Fruit fly (Drosophila melanogaster) whole organism, embryonic: Measurements from ENCODE around the gene Arp2.

Source experiments
- BEAF-32 ChIP-seq: fragments of 200-800 bp; sonication (Bioruptor generic); optimal IDR thresholded peaks from 3 replicates; lab custom pipeline; 2017; ENCODE audit warnings: missing biosample characterization, missing genetic modification characterization, mild to moderate bottlenecking, moderate library complexity, missing genetic modification reagents
- CG11456 ChIP-seq: fragments of 200-800 bp; sonication (Bioruptor generic); IDR thresholded peaks from 3 replicates; pipeline ENCODE4 v1.3.6; 2022; ENCODE audit warnings: missing biosample characterization, missing genetic modification characterization
- CG12071 ChIP-seq: fragments of 200-800 bp; sonication (Bioruptor generic); optimal IDR thresholded peaks from 3 replicates; lab custom pipeline; 2018; ENCODE audit warnings: missing biosample characterization, mild to moderate bottlenecking, missing genetic modification characterization
- CG15269 ChIP-seq: fragments of 200-800 bp; sonication (Bioruptor generic); optimal IDR thresholded peaks from 2 replicates; lab custom pipeline; 2018; ENCODE audit warnings: missing biosample characterization, mild to moderate bottlenecking, missing genetic modification characterization, moderate library complexity
- CG15514 ChIP-seq: fragments of 200-800 bp; sonication (Bioruptor generic); optimal IDR thresholded peaks from 3 replicates; lab custom pipeline; 2017; ENCODE audit warnings: missing biosample characterization, missing genetic modification characterization, mild to moderate bottlenecking, moderate library complexity, missing genetic modification reagents
- CG15696 ChIP-seq: fragments of 200-800 bp; sonication (Bioruptor generic); optimal IDR thresholded peaks from 2 replicates; lab custom pipeline; 2019; ENCODE audit warnings: missing biosample characterization, mild to moderate bottlenecking, missing genetic modification characterization, moderate library complexity
- CG17912 ChIP-seq: fragments of 200-800 bp; sonication (Bioruptor generic); optimal IDR thresholded peaks from 2 replicates; lab custom pipeline; 2018; ENCODE audit warnings: missing biosample characterization, mild to moderate bottlenecking, missing genetic modification characterization
- CG18262 ChIP-seq: fragments of 200-800 bp; optimal IDR thresholded peaks from 3 replicates; lab custom pipeline; 2019; ENCODE audit warnings: missing biosample characterization, mild to moderate bottlenecking, missing genetic modification characterization, moderate library complexity
- CG2199 ChIP-seq: fragments of 200-800 bp; sonication (Bioruptor generic); IDR thresholded peaks from 3 replicates; pipeline ENCODE4 v1.3.6; 2022; ENCODE audit warnings: missing biosample characterization, missing genetic modification characterization
- CG31365 ChIP-seq: fragments of 200-800 bp; sonication (Bioruptor generic); optimal IDR thresholded peaks from 2 replicates; lab custom pipeline; 2018; ENCODE audit warnings: missing biosample characterization, mild to moderate bottlenecking, missing genetic modification characterization
- CG33213 ChIP-seq: fragments of 200-800 bp; sonication (Bioruptor generic); optimal IDR thresholded peaks from 3 replicates; lab custom pipeline; 2016; ENCODE audit warnings: missing biosample characterization, missing genetic modification characterization
- CG4360 ChIP-seq: fragments of 200-800 bp; sonication (Bioruptor generic); IDR thresholded peaks from 2 replicates; pipeline ENCODE4 v1.3.6; 2022; ENCODE audit warnings: missing biosample characterization, missing genetic modification characterization
- CG8478 ChIP-seq: fragments of >200 bp; optimal IDR thresholded peaks from 2 replicates; lab custom pipeline; 2018
- CG8924 ChIP-seq: fragments of 200-800 bp; optimal IDR thresholded peaks from 3 replicates; lab custom pipeline; 2019; ENCODE audit warnings: missing biosample characterization, mild to moderate bottlenecking, missing genetic modification characterization, moderate library complexity
- Deaf1 ChIP-seq: fragments of 200-800 bp; optimal IDR thresholded peaks from 3 replicates; lab custom pipeline; 2019; ENCODE audit warnings: missing biosample characterization, mild to moderate bottlenecking, missing genetic modification characterization, moderate library complexity
- Dek ChIP-seq: fragments of 200-800 bp; sonication (Bioruptor generic); optimal IDR thresholded peaks from 3 replicates; lab custom pipeline; 2019; ENCODE audit warnings: missing biosample characterization, mild to moderate bottlenecking, missing genetic modification characterization, moderate library complexity
- Dll ChIP-seq: fragments of 200-800 bp; sonication (Bioruptor generic); IDR thresholded peaks from 4 replicates; pipeline ENCODE4 v1.3.6; 2022; ENCODE audit warnings: missing biosample characterization, missing genetic modification characterization; ENCODE audit not compliant: partially characterized antibody
- Fer2 ChIP-seq: fragments of 200-800 bp; sonication (Bioruptor generic); optimal IDR thresholded peaks from 2 replicates; lab custom pipeline; 2018; ENCODE audit warnings: missing biosample characterization, mild to moderate bottlenecking, missing genetic modification characterization, moderate library complexity
- HLHmδ ChIP-seq: fragments of 200-800 bp; sonication (Bioruptor generic); optimal IDR thresholded peaks from 2 replicates; lab custom pipeline; 2018; ENCODE audit warnings: missing biosample characterization, mild to moderate bottlenecking, missing genetic modification characterization, moderate library complexity
- Hand ChIP-seq: fragments of 200-800 bp; sonication (Bioruptor generic); optimal IDR thresholded peaks from 2 replicates; lab custom pipeline; 2017; ENCODE audit warnings: mild to moderate bottlenecking, missing biosample characterization, missing genetic modification reagents, missing genetic modification characterization
- HmgD ChIP-seq: fragments of 200-800 bp; sonication (Bioruptor generic); optimal IDR thresholded peaks from 3 replicates; lab custom pipeline; 2016; ENCODE audit warnings: missing biosample characterization, missing genetic modification characterization
- Hmx ChIP-seq: fragments of 200-800 bp; sonication (Bioruptor generic); optimal IDR thresholded peaks from 2 replicates; lab custom pipeline; 2016; ENCODE audit warnings: missing biosample characterization, missing genetic modification characterization
- MESR4 ChIP-seq: fragments of 200-800 bp; sonication (Bioruptor generic); optimal IDR thresholded peaks from 2 replicates; lab custom pipeline; 2018; ENCODE audit warnings: missing biosample characterization, mild to moderate bottlenecking, missing genetic modification characterization, moderate library complexity
- Opbp ChIP-seq: fragments of 200-800 bp; sonication (Bioruptor generic); IDR thresholded peaks from 3 replicates; pipeline ENCODE4 v1.3.6; 2022; ENCODE audit warnings: missing biosample characterization, missing genetic modification characterization; ENCODE audit not compliant: partially characterized antibody
- Sry-β ChIP-seq: fragments of 200-800 bp; sonication (Bioruptor generic); optimal IDR thresholded peaks from 2 replicates; lab custom pipeline; 2018; ENCODE audit warnings: missing biosample characterization, mild to moderate bottlenecking, missing genetic modification characterization, moderate library complexity
- Sry-δ ChIP-seq: fragments of 200-800 bp; sonication (Bioruptor generic); optimal IDR thresholded peaks from 2 replicates; lab custom pipeline; 2016; ENCODE audit warnings: missing biosample characterization, missing genetic modification characterization
- amos ChIP-seq: fragments of 200-800 bp; sonication (Bioruptor generic); IDR thresholded peaks from 2 replicates; pipeline ENCODE4 v1.3.6; 2022; ENCODE audit warnings: missing biosample characterization, missing genetic modification characterization; ENCODE audit not compliant: partially characterized antibody
- caup ChIP-seq: fragments of 200-800 bp; sonication (Bioruptor generic); optimal IDR thresholded peaks from 3 replicates; lab custom pipeline; 2017; ENCODE audit warnings: missing biosample characterization, mild to moderate bottlenecking, missing genetic modification characterization, moderate library complexity; ENCODE audit not compliant: severe bottlenecking
- cg ChIP-seq: fragments of 200-800 bp; sonication (Bioruptor generic); optimal IDR thresholded peaks from 3 replicates; lab custom pipeline; 2019; ENCODE audit warnings: missing biosample characterization, mild to moderate bottlenecking, missing genetic modification characterization, moderate library complexity
- crp ChIP-seq, 2 experiments: fragments of 200-800 bp; sonication (Bioruptor generic); optimal IDR thresholded peaks; 2 replicates in 1 of 2; 3 replicates in 1 of 2; lab custom pipeline; 2017; ENCODE audit warnings: missing biosample characterization in 2 of 2, missing genetic modification characterization in 2 of 2, mild to moderate bottlenecking in 1 of 2, moderate library complexity in 1 of 2
- ems ChIP-seq: fragments of 200-800 bp; sonication (Bioruptor generic); optimal IDR thresholded peaks from 3 replicates; lab custom pipeline; 2016; ENCODE audit warnings: missing biosample characterization, missing genetic modification characterization
- eyg ChIP-seq: fragments of 200-800 bp; sonication (Bioruptor generic); optimal IDR thresholded peaks from 3 replicates; lab custom pipeline; 2016; ENCODE audit warnings: missing biosample characterization, missing genetic modification characterization
- gem ChIP-seq: fragments of 200-800 bp; sonication (Bioruptor generic); optimal IDR thresholded peaks from 2 replicates; lab custom pipeline; 2019; ENCODE audit warnings: missing biosample characterization, mild to moderate bottlenecking, missing genetic modification characterization, moderate library complexity
- gfzf ChIP-seq: fragments of 200-800 bp; sonication (Bioruptor generic); optimal IDR thresholded peaks from 2 replicates; lab custom pipeline; 2016; ENCODE audit warnings: missing biosample characterization, mild to moderate bottlenecking, missing genetic modification characterization, moderate library complexity
- her ChIP-seq: fragments of 200-800 bp; sonication (Bioruptor generic); optimal IDR thresholded peaks from 2 replicates; lab custom pipeline; 2016; ENCODE audit warnings: missing biosample characterization, missing genetic modification characterization
- knrl ChIP-seq: fragments of 200-800 bp; sonication (Bioruptor generic); IDR thresholded peaks from 3 replicates; pipeline ENCODE4 v1.3.6; 2022; ENCODE audit warnings: missing biosample characterization, missing genetic modification characterization; ENCODE audit not compliant: partially characterized antibody
- lab ChIP-seq: fragments of 200-800 bp; sonication (Bioruptor generic); optimal IDR thresholded peaks from 3 replicates; lab custom pipeline; 2017; ENCODE audit warnings: missing biosample characterization, missing genetic modification characterization, mild to moderate bottlenecking, moderate library complexity, missing genetic modification reagents
- lmd ChIP-seq: fragments of 200-800 bp; sonication (Bioruptor generic); IDR thresholded peaks from 2 replicates; pipeline ENCODE4 v1.3.6; 2022; ENCODE audit warnings: missing biosample characterization, missing genetic modification characterization
- lov ChIP-seq, 2 experiments: fragments of 200-800 bp in 1 of 2; fragments of >200 bp in 1 of 2; sonication (Bioruptor generic) in 1 of 2; IDR thresholded peaks in 1 of 2; optimal IDR thresholded peaks in 1 of 2; 2 replicates in 1 of 2; 3 replicates in 1 of 2; pipeline versions ENCODE4 v1.3.6 to Lab custom; 2017 to 2022; ENCODE audit warnings: missing biosample characterization in 1 of 2, missing genetic modification characterization in 1 of 2
- nau ChIP-seq: fragments of 200-800 bp; sonication (Bioruptor generic); optimal IDR thresholded peaks from 3 replicates; lab custom pipeline; 2017; ENCODE audit warnings: missing biosample characterization, mild to moderate bottlenecking, missing genetic modification characterization, missing genetic modification reagents
- sd ChIP-seq: fragments of 200-800 bp; sonication (Bioruptor generic); optimal IDR thresholded peaks from 3 replicates; lab custom pipeline; 2018; ENCODE audit warnings: missing biosample characterization, mild to moderate bottlenecking, missing genetic modification characterization, moderate library complexity
- sens ChIP-seq: fragments of 200-800 bp; sonication (Bioruptor generic); peaks from one replicate; lab custom pipeline; 2016; ENCODE audit warnings: missing biosample characterization, missing genetic modification characterization
- stwl ChIP-seq: fragments of 200-800 bp; sonication (Bioruptor generic); optimal IDR thresholded peaks from 3 replicates; lab custom pipeline; 2018; ENCODE audit warnings: missing biosample characterization, mild to moderate bottlenecking, missing genetic modification characterization, moderate library complexity
- vvl ChIP-seq: fragments of 200-800 bp; sonication (Bioruptor generic); IDR thresholded peaks from 2 replicates; pipeline ENCODE4 v1.3.6; 2022; ENCODE audit warnings: missing biosample characterization, missing genetic modification characterization
- zen ChIP-seq: fragments of 200-800 bp; sonication (Bioruptor generic); optimal IDR thresholded peaks from 3 replicates; lab custom pipeline; 2018; ENCODE audit warnings: missing biosample characterization, mild to moderate bottlenecking, missing genetic modification characterization, moderate library complexity
- zf30C ChIP-seq: fragments of 200-800 bp; sonication (Bioruptor generic); optimal IDR thresholded peaks from 3 replicates; lab custom pipeline; 2018; ENCODE audit warnings: missing biosample characterization, mild to moderate bottlenecking, missing genetic modification characterization

Gene Arp2

dm6 chrX:16559514-16560510 is 6.0 kb upstream of the Arp2 start, which contains the start of gene Pp2B-14D (continued):
- TF ChIP-seq CG18262 (tag; lab: Kevin White, UChicago): peak; percentile 6
- TF ChIP-seq CG15696: no peak
- TF ChIP-seq vvl (GFP tag; lab: Robert Waterston, UW): peak; percentile 24; the same call in 1 of the 2 replicates
- no peak for TF ChIP-seq CG15269 (tag; lab: Kevin White, UChicago)
- no peak for TF ChIP-seq CG12071 (GFP tag; lab: Kevin White, UChicago)
- TF ChIP-seq caup (GFP tag; lab: Kevin White, UChicago): peak; percentile 5
- TF ChIP-seq CG4360: peak; percentile 99
- no peak for TF ChIP-seq crp (GFP tag; optimal IDR thresholded peaks at IDR 0.05; lab: Kevin White, UChicago)
- TF ChIP-seq sens: peak; percentile 46
- TF ChIP-seq zf30C (GFP tag; lab: Kevin White, UChicago): peak; percentile 73
- peak; percentile 28 for TF ChIP-seq zen
- no peak for TF ChIP-seq knrl (GFP tag; lab: Robert Waterston, UW)
- TF ChIP-seq gem (tag; lab: Kevin White, UChicago): peak; percentile 22
- TF ChIP-seq lov (optimal IDR thresholded peaks at IDR 0.05; lab: Kevin White, UChicago): no peak
- TF ChIP-seq lov (GFP tag; IDR thresholded peaks at IDR 0.05; lab: Robert Waterston, UW): no peak
- peak; percentile 35 for TF ChIP-seq CG15514 (GFP tag; lab: Kevin White, UChicago)
- TF ChIP-seq CG17912 (GFP tag; lab: Kevin White, UChicago): no peak
- TF ChIP-seq her (GFP tag; lab: Kevin White, UChicago): no peak
- TF ChIP-seq gfzf (GFP tag; lab: Kevin White, UChicago): peak; percentile 87
- peak; percentile 8; the same call in 1 of the 2 replicates for TF ChIP-seq amos (GFP tag; lab: Robert Waterston, UW)
- TF ChIP-seq CG2199 (GFP tag; lab: Robert Waterston, UW): 0 out of 3 replicates have a peak, but pooled peaks have one; percentile 42
- TF ChIP-seq MESR4 (GFP tag; lab: Kevin White, UChicago): peak; percentile 75
- no peak for TF ChIP-seq lmd (GFP tag; lab: Robert Waterston, UW)
- peak; percentile 25 for TF ChIP-seq Dek (tag; lab: Kevin White, UChicago)
- no peak for TF ChIP-seq HmgD (GFP tag; lab: Kevin White, UChicago)
- peak; percentile 13 for TF ChIP-seq nau (GFP tag; lab: Kevin White, UChicago)
- TF ChIP-seq Dll (GFP tag; lab: Robert Waterston, UW): no peak
- peak; percentile 85 for TF ChIP-seq CG8478
- no peak for TF ChIP-seq CG11456 (GFP tag; lab: Robert Waterston, UW)
- TF ChIP-seq Opbp (GFP tag; lab: Robert Waterston, UW): 0 out of 3 replicates have a peak, but pooled peaks have one; percentile 40
- TF ChIP-seq lab (GFP tag; lab: Kevin White, UChicago): no peak
- TF ChIP-seq eyg (GFP tag; lab: Kevin White, UChicago): no peak
- peak; percentile 22 for TF ChIP-seq Deaf1 (tag; lab: Kevin White, UChicago)
- peak; percentile 48 for TF ChIP-seq HLHmδ (GFP tag; lab: Kevin White, UChicago)
- no peak for TF ChIP-seq ems (GFP tag; lab: Kevin White, UChicago)
- peak; percentile 1 for TF ChIP-seq Sry-δ (GFP tag; lab: Kevin White, UChicago)
- no peak for TF ChIP-seq Fer2 (tag; lab: Kevin White, UChicago)
- peak; percentile 49 for TF ChIP-seq stwl (tag; lab: Kevin White, UChicago)
- TF ChIP-seq Hmx (GFP tag; lab: Kevin White, UChicago): no peak
- TF ChIP-seq sd (tag; lab: Kevin White, UChicago): peak; percentile 97
- peak; percentile 23 for TF ChIP-seq Hand (GFP tag; lab: Kevin White, UChicago)
- TF ChIP-seq CG31365 (tag; lab: Kevin White, UChicago): no peak
- TF ChIP-seq BEAF-32 (GFP tag; lab: Kevin White, UChicago): peak; percentile 41
- TF ChIP-seq cg (GFP tag; lab: Kevin White, UChicago): peak; percentile 93
- TF ChIP-seq CG8924 (tag; lab: Kevin White, UChicago): peak; percentile 20
- peak; percentile 8 for TF ChIP-seq CG33213
- TF ChIP-seq Sry-β: no peak
